Fruit fly (Drosophila melanogaster): ENCODE measurements around the gene Rsod.

Rsod gene

dm6 chr3R:30189836-30190235 lies 18.8 kb upstream of the Rsod start (continued):
- peak; percentile 80 for TF ChIP-seq esg (GFP tag; conservative IDR thresholded peaks at IDR 0.05)
- TF ChIP-seq CG31441 (GFP tag; IDR thresholded peaks at IDR 0.05), result peak; percentile 87
- peak; percentile 77 for TF ChIP-seq CG4820 (GFP tag; optimal IDR thresholded peaks at IDR 0.05)
- peak; percentile 73 for TF ChIP-seq fd96Cb (tag; optimal IDR thresholded peaks at IDR 0.05)
- peak; percentile 83 for TF ChIP-seq slbo (GFP tag; IDR thresholded peaks at IDR 0.05)
- no peak for TF ChIP-seq eyg (GFP tag; optimal IDR thresholded peaks at IDR 0.05)
- TF ChIP-seq Antp (GFP tag; optimal IDR thresholded peaks at IDR 0.05), result peak; percentile 51
- peak; percentile 65 for TF ChIP-seq croc (GFP tag; conservative IDR thresholded peaks at IDR 0.05)
- no peak for TF ChIP-seq hb (GFP tag; IDR thresholded peaks at IDR 0.05; ENCODE audit: partially characterized antibody)
- TF ChIP-seq prd (optimal IDR thresholded peaks at IDR 0.05), result no peak
- peak; percentile 88 for TF ChIP-seq prd (GFP tag; IDR thresholded peaks at IDR 0.05)
- TF ChIP-seq CG12391 (tag; optimal IDR thresholded peaks at IDR 0.05), result peak; percentile 64
- peak; percentile 63 for TF ChIP-seq CG5245 (GFP tag; optimal IDR thresholded peaks at IDR 0.05)
- TF ChIP-seq Dll (GFP tag; IDR thresholded peaks at IDR 0.05; ENCODE audit: partially characterized antibody), result no peak
- TF ChIP-seq Dip3 (GFP tag; optimal IDR thresholded peaks at IDR 0.05), result peak; percentile 55
- TF ChIP-seq CG8944 (GFP tag; optimal IDR thresholded peaks at IDR 0.05), result peak; percentile 11
- no peak for TF ChIP-seq pfk (GFP tag; optimal IDR thresholded peaks at IDR 0.05)
- TF ChIP-seq NfI (GFP tag; optimal IDR thresholded peaks at IDR 0.05), result peak; percentile 73
- TF ChIP-seq mirr (GFP tag; optimal IDR thresholded peaks at IDR 0.05), result no peak
- peak; percentile 40 for TF ChIP-seq CG12299 (tag; optimal IDR thresholded peaks at IDR 0.05)
- TF ChIP-seq Gsc (GFP tag; IDR thresholded peaks at IDR 0.05), result peak; percentile 52; the same call in 1 of the 2 replicates
- TF ChIP-seq fu2 (GFP tag; optimal IDR thresholded peaks at IDR 0.05), result no peak
- peak; percentile 61 for TF ChIP-seq CG6254 (GFP tag; optimal IDR thresholded peaks at IDR 0.05)
- peak; percentile 68 for TF ChIP-seq CG3407 (GFP tag; optimal IDR thresholded peaks at IDR 0.05)
- no peak for TF ChIP-seq CG2199 (GFP tag; IDR thresholded peaks at IDR 0.05)
- TF ChIP-seq Sox100B (GFP tag; optimal IDR thresholded peaks at IDR 0.05), result peak; percentile 71
- TF ChIP-seq CG13894 (tag; optimal IDR thresholded peaks at IDR 0.05), result no peak
- no peak for TF ChIP-seq Elba2 (GFP tag; optimal IDR thresholded peaks at IDR 0.05)
- TF ChIP-seq unc-4 (GFP tag; IDR thresholded peaks at IDR 0.05; ENCODE audit: partially characterized antibody), result no peak
- TF ChIP-seq tx (GFP tag; optimal IDR thresholded peaks at IDR 0.05), result peak; percentile 4
- peak; percentile 72 for TF ChIP-seq bcd (GFP tag; optimal IDR thresholded peaks at IDR 0.05)
- peak; percentile 18 for TF ChIP-seq CG15011 (GFP tag; optimal IDR thresholded peaks at IDR 0.05)
- no peak for TF ChIP-seq CG34376 (GFP tag; optimal IDR thresholded peaks at IDR 0.05)
- peak; percentile 80 for TF ChIP-seq nmo (GFP tag; optimal IDR thresholded peaks at IDR 0.05)
- peak; percentile 66 for TF ChIP-seq CG12071 (GFP tag; optimal IDR thresholded peaks at IDR 0.05)
- no peak for TF ChIP-seq CG6791 (GFP tag; IDR thresholded peaks at IDR 0.05; ENCODE audit: partially characterized antibody)
- peak; percentile 19 for TF ChIP-seq Ets97D (GFP tag; optimal IDR thresholded peaks at IDR 0.05)
- no peak for TF ChIP-seq MESR4 (GFP tag; optimal IDR thresholded peaks at IDR 0.05)
- TF ChIP-seq grau (tag; optimal IDR thresholded peaks at IDR 0.05), result peak; percentile 67
- TF ChIP-seq twi (tag; optimal IDR thresholded peaks at IDR 0.05), result peak; percentile 27
- TF ChIP-seq Sry-δ (GFP tag; optimal IDR thresholded peaks at IDR 0.05), result no peak
- TF ChIP-seq CG10274 (GFP tag; optimal IDR thresholded peaks at IDR 0.05), result peak; percentile 51
- TF ChIP-seq CG1603 (tag; optimal IDR thresholded peaks at IDR 0.05), result peak; percentile 83
- TF ChIP-seq Nf-YB (GFP tag; optimal IDR thresholded peaks at IDR 0.05), result peak; percentile 10
- TF ChIP-seq NC2α (GFP tag; optimal IDR thresholded peaks at IDR 0.05), result no peak
- TF ChIP-seq Hmr (GFP tag; optimal IDR thresholded peaks at IDR 0.05), result peak; percentile 52
- peak; percentile 47 for TF ChIP-seq CG11723 (GFP tag; optimal IDR thresholded peaks at IDR 0.05)
- no peak for TF ChIP-seq CG8089 (GFP tag; optimal IDR thresholded peaks at IDR 0.05)
- peak; percentile 67 for TF ChIP-seq CG17829 (tag; optimal IDR thresholded peaks at IDR 0.05)
- TF ChIP-seq CG15514 (GFP tag; optimal IDR thresholded peaks at IDR 0.05), result peak; percentile 45
- no peak for TF ChIP-seq cg (GFP tag; optimal IDR thresholded peaks at IDR 0.05)

All from whole organism, embryonic.